Fruit fly (Drosophila melanogaster): ENCODE measurements around the gene CG9592.

DNA sequence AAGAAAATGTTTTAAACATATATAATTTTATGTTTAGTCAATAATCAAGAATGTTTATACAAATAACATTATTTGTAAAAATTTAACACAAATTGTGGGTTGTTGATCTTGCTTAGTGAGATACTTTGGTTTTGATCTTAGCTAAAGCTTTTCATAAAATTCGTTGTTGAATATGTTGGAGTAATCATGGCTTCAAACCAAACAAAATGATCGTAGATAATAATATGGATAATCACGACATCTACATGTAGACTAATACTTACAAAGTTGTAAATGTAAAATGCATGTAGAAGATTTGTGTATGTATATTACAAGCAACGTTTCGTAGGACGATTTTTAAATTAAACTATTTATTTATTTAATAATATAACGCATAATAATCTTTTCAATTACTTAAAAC lies 4.3 kb upstream of the CG9592 start:
- TF ChIP-seq fd3F (GFP tag; optimal IDR thresholded peaks at IDR 0.05) (no peak), CG12391 (tag; optimal IDR thresholded peaks at IDR 0.05) (no peak), tll (GFP tag; optimal IDR thresholded peaks at IDR 0.05) (no peak), fu2 (GFP tag; optimal IDR thresholded peaks at IDR 0.05) (no peak), ken (GFP tag; IDR thresholded peaks at IDR 0.05) (no peak), Awh (GFP tag; IDR thresholded peaks at IDR 0.05) (no peak), Hr51 (GFP tag; optimal IDR thresholded peaks at IDR 0.05) (no peak), CG6683 (GFP tag; optimal IDR thresholded peaks at IDR 0.05) (no peak), CG12299 (tag; optimal IDR thresholded peaks at IDR 0.05) (no peak), Atf3 (GFP tag; optimal IDR thresholded peaks at IDR 0.05) (no peak), btn (GFP tag; optimal IDR thresholded peaks at IDR 0.05) (no peak)

All from whole organism, embryonic.